Worm (Caenorhabditis elegans): ENCODE measurements around the gene dkf-2.
A peak's percentile ranks its signal among the peaks of the same experiment; 100 is the strongest.

The dkf-2 gene

DNA sequence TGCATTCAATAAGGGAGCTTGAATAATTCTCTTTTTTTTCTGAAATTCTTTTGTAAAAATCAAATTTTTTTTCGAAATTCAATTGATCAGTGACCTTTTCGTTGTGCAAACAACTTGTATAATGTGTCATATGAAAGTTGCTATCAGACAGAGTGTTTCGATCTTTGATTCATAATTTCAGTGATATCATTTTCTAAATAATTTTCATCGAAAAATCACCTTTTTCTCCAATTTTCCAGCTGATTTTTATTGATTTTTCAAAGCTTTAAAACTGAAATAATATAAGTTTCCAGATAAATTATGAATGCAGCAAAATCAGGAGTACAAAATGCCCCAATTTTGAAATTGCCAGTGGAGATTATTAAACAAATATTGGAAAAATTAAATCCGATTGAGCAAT, 19.0 kb upstream of the dkf-2 start, which contains the start of gene fbxa-127:
Gene fbxa-127, plus strand, starts transcription at position 301 of the 400 bp plus-strand sequence.
- TF ChIP-seq cnd-1 (tag; optimal IDR thresholded peaks at IDR 0.05) = no peak

DNA sequence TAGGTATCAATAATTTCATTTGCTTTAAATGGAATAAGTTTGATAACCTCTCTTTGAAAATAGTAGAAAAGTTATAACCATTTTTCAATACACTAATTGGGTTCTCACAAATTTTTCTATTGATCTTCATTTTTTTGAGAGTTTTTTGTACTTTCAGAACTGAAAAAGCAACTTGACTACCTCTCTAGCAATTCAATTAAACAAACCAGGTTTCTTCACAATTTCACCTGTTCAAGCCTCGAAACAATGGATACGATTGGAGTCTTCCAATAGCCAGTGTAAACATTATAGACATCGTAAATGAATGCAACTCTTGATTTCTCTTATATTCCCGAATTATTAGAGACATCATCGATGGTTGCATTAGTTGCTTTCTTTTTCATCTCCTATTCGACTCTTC, 17.5 kb upstream of the dkf-2 start, which contains the start of gene srz-99:
Gene srz-99, plus strand, starts transcription at position 301 of the 400 bp plus-strand sequence.
- TF ChIP-seq nhr-28 (tag; optimal IDR thresholded peaks at IDR 0.05) (no peak), mls-2 (tag; optimal IDR thresholded peaks at IDR 0.05) (no peak), blmp-1 (tag; optimal IDR thresholded peaks at IDR 0.05) (no peak), ceh-43 (GFP tag; optimal IDR thresholded peaks at IDR 0.05) (no peak), snpc-4 (tag; optimal IDR thresholded peaks at IDR 0.05) (no peak), zip-8 (tag; optimal IDR thresholded peaks at IDR 0.05) (no peak), nhr-76 (tag; optimal IDR thresholded peaks at IDR 0.05) (no peak), pha-4 (tag; optimal IDR thresholded peaks at IDR 0.05) (no peak), lin-32 (GFP tag; optimal IDR thresholded peaks at IDR 0.05) (no peak)

DNA sequence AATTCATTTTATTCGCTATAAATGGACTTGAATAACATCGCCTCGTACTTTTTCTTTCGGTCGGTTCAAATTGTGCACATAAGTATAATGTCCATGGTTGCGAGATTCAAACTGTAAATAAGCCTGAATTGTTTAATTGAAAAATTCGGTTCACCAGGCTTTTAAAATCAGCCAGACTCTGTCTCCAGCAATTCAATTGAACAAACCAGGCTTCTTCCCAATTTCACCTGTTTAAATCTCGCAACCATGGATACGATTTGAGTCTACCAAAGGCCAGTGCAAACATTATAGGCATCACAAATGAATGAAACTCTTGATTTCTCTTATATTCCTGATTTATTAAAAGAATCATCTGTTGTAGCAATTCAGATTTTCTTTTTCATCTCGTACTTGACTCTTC, 15.8 kb upstream of the dkf-2 start, which contains the start of gene srz-100:
Gene srz-100, plus strand, starts transcription at position 301 of the 400 bp plus-strand sequence.
- TF ChIP-seq zip-8 (tag; optimal IDR thresholded peaks at IDR 0.05) (no peak), sem-2 (GFP tag; optimal IDR thresholded peaks at IDR 0.05) (no peak), unc-39 (tag; optimal IDR thresholded peaks at IDR 0.05) (no peak), lsy-2 (tag; optimal IDR thresholded peaks at IDR 0.05) (no peak), mls-2 (tag; optimal IDR thresholded peaks at IDR 0.05) (no peak), ztf-11 (tag; optimal IDR thresholded peaks at IDR 0.05) (no peak), blmp-1 (tag; optimal IDR thresholded peaks at IDR 0.05) (no peak), unc-62 (GFP tag; optimal IDR thresholded peaks at IDR 0.05) (no peak)

DNA sequence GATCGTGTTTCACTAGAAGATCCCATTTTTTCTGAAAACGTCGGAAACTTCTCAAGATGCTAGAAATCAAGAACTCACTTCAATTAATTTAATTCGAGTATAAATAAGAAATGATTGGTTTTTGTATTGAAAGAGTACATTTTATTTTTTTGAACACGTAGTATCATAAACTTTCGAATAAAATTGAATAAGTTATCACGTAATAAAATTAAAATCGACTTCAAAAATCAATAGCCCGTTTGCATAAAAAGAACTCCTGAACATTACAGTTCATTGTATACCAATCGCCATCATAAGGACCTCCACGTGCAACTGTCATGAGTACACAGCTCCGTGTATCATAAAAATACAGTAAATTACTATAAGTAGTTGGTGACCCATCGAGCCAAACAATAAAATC, 13.7 kb upstream of the dkf-2 start, which contains the start of gene T25E12.16:
Gene T25E12.16, minus strand, starts transcription at position 101 of the 400 bp plus-strand sequence.
- TF ChIP-seq mab-5 (tag; optimal IDR thresholded peaks at IDR 0.05) (no peak), sptf-1 (tag; optimal IDR thresholded peaks at IDR 0.05) (no peak), elt-3 (tag; optimal IDR thresholded peaks at IDR 0.05) (no peak), lsy-2 (tag; optimal IDR thresholded peaks at IDR 0.05) (no peak)

DNA sequence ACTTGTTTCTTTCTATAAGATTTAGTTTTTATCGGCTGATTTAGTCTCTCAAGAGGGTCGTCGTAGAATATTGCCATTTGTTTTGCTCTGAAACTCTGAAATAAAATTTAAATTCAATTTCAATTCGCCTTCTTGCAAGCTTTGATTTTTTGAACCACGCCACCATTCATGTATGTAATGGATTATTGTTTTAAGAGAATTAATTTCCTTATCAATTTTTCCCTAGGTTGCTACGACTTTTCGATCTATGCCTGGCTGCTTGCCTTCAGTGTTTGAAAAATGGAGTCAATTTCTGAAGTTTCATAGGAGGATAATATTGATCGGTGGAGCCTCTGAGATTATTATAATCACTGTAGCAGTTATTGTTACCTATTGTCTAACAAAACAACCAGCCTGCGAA, 11.9 kb upstream of the dkf-2 start, which contains the start of the genes clec-38 and clec-34:
Gene clec-38, minus strand, starts transcription at position 101 of the 400 bp plus-strand sequence.
Gene clec-34, plus strand, starts transcription at position 248 of the 400 bp plus-strand sequence.
- TF ChIP-seq nhr-76 (tag; optimal IDR thresholded peaks at IDR 0.05) (no peak), blmp-1 (tag; optimal IDR thresholded peaks at IDR 0.05) (no peak), mab-5 (tag; optimal IDR thresholded peaks at IDR 0.05) (no peak), sptf-1 (tag; optimal IDR thresholded peaks at IDR 0.05) (no peak)

DNA sequence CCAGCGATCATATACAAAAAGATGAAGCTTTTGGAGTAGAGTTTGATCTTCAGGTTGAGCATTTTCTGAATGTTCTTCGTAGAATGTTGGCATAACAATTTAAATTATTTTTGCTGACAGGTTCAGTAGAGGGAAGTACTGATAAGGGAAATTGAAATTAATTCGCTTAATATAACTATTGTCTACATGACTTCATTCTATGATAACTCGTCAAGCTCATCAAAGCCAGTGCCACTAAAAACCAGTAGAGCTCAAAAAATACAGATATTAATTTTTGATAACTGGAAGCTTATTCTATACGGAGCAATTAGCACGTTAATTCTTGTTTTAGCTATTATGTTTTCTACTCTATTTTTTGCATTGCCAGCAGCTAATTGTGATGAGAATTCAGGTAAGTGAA, 8.3 kb upstream of the dkf-2 start, which contains the start of the genes clec-29 and clec-39:
Gene clec-29, minus strand, starts transcription at position 101 of the 400 bp plus-strand sequence.
Gene clec-39, plus strand, starts transcription at position 169 of the 400 bp plus-strand sequence.
- TF ChIP-seq unc-39 (tag; optimal IDR thresholded peaks at IDR 0.05) = no peak
- no peak for TF ChIP-seq flh-1 (GFP tag; optimal IDR thresholded peaks at IDR 0.05)
- no peak for TF ChIP-seq zip-8 (tag; optimal IDR thresholded peaks at IDR 0.05)

DNA sequence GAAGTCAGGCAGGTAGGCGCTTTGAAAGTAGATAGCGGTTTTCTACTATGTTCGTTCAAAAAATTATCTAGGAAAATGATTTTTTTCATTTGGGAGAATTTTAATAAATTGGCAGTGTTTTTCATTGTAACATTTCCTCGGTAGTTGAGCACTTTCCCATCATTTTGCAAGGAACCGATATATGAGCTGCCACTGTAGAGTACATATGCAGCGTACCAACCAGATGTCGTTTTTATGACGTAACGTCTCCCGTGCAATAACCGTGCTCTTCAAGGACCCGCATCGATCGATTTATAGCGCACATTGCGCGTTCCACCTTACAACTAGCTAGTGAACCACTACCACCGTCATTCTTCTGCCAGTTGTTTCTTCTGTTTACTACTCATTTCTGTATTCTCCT, 5.3 kb upstream of the dkf-2 start, which contains the start of gene T25E12.6:
Gene T25E12.6, plus strand, starts transcription at position 301 of the 400 bp plus-strand sequence.
- TF ChIP-seq blmp-1 (tag; optimal IDR thresholded peaks at IDR 0.05) (no peak), unc-62 (GFP tag; optimal IDR thresholded peaks at IDR 0.05) (no peak), cnd-1 (tag; optimal IDR thresholded peaks at IDR 0.05) (peak; percentile 46), ceh-39 (tag; optimal IDR thresholded peaks at IDR 0.05) (peak; percentile 25), zip-8 (tag; optimal IDR thresholded peaks at IDR 0.05) (peak; percentile 41)

DNA sequence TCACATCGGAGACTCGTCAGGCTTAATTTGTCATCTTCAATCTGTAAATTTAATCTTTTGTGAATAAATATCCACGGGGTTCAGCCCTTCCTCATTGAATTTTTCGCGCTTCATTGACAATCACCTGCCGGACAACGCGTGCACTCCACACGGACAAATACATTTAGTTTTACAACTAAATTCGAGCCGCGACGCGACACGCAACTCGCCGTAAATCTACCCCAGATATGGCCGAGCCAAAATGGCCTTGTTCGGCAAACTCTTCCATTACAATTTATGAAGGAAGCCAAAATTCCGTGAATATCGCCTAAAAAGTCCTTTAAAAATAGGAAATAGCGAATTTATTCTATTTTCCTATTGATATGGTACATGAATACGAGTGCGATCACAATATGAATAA, 2.6 kb upstream of the dkf-2 start:
- TF ChIP-seq bed-3 (GFP tag; optimal IDR thresholded peaks at IDR 0.05) (no peak), cnd-1 (tag; optimal IDR thresholded peaks at IDR 0.05) (no peak), snpc-4 (tag; optimal IDR thresholded peaks at IDR 0.05) (no peak), lin-13 (tag; optimal IDR thresholded peaks at IDR 0.05) (no peak), blmp-1 (tag; optimal IDR thresholded peaks at IDR 0.05) (no peak), unc-39 (tag; optimal IDR thresholded peaks at IDR 0.05) (no peak), nhr-237 (tag; optimal IDR thresholded peaks at IDR 0.05) (no peak), lsy-2 (tag; optimal IDR thresholded peaks at IDR 0.05) (no peak), elt-1 (tag; optimal IDR thresholded peaks at IDR 0.05; ENCODE audit: borderline replicate concordance, insufficient read depth) (no peak), mls-2 (tag; optimal IDR thresholded peaks at IDR 0.05) (no peak), nhr-12 (tag; optimal IDR thresholded peaks at IDR 0.05) (no peak), ham-2 (GFP tag; optimal IDR thresholded peaks at IDR 0.05) (no peak), hlh-1 (tag; optimal IDR thresholded peaks at IDR 0.05) (no peak), zip-8 (tag; optimal IDR thresholded peaks at IDR 0.05) (no peak), flh-1 (GFP tag; optimal IDR thresholded peaks at IDR 0.05) (no peak), ceh-43 (GFP tag; optimal IDR thresholded peaks at IDR 0.05) (no peak), pha-4 (tag; optimal IDR thresholded peaks at IDR 0.05) (no peak), unc-120 (tag; optimal IDR thresholded peaks at IDR 0.05; ENCODE audit: poor library complexity, severe bottlenecking) (no peak), nhr-2 (tag; optimal IDR thresholded peaks at IDR 0.05) (no peak), nhr-28 (tag; optimal IDR thresholded peaks at IDR 0.05) (no peak)
